Worm (Caenorhabditis elegans): ENCODE data around the gene srx-95.

Gene srx-95

ce11 chrII:6712177-6712981, 42.2 kb downstream of the srx-95 start, which contains the start of the genes dpy-10 and T14B4.19:
dpy-10 (minus strand) TSS chrII:6712227.
T14B4.19 (minus strand) TSS chrII:6712931.
- TF ChIP-seq egrh-3 (GFP tag; IDR thresholded peaks at IDR 0.05) (no peak), him-1 (tag; optimal IDR thresholded peaks at IDR 0.05) (no peak), snpc-1.1 (tag; optimal IDR thresholded peaks at IDR 0.05; ENCODE audit: insufficient read depth) (no peak), die-1 (tag; optimal IDR thresholded peaks at IDR 0.05) (no peak), C06A6.2 (GFP tag; conservative IDR thresholded peaks at IDR 0.05) (no peak), lsl-1 (GFP tag; optimal IDR thresholded peaks at IDR 0.05) (no peak), K11D2.4 (GFP tag; IDR thresholded peaks at IDR 0.05) (no peak), cebp-1 (GFP tag; IDR thresholded peaks at IDR 0.05) (no peak), cebp-1 (tag; optimal IDR thresholded peaks at IDR 0.05) (no peak), F37B4.10 (GFP tag; IDR thresholded peaks at IDR 0.05) (no peak), B0035.1 (tag; optimal IDR thresholded peaks at IDR 0.05) (no peak), hrde-1 (tag; optimal IDR thresholded peaks at IDR 0.05; ENCODE audit: borderline replicate concordance) (no peak), akir-1 (GFP tag; optimal IDR thresholded peaks at IDR 0.05) (no peak), mcd-1 (GFP tag; IDR thresholded peaks at IDR 0.05) (no peak), fkh-3 (tag; optimal IDR thresholded peaks at IDR 0.05) (no peak), ceh-79 (tag; optimal IDR thresholded peaks at IDR 0.05) (no peak), ceh-58 (GFP tag; IDR thresholded peaks at IDR 0.05) (no peak)

ce11 chrII:6710596-6710995, 44.0 kb downstream of the srx-95 start:
- TF ChIP-seq dox-1 (GFP tag; IDR thresholded peaks at IDR 0.05) (0 out of 2 replicates have a peak, but pooled peaks have one; percentile 23), him-1 (tag; optimal IDR thresholded peaks at IDR 0.05) (no peak), zfh-2 (GFP tag; conservative IDR thresholded peaks at IDR 0.05) (peak; percentile 74)

ce11 chrII:6709680-6710079, 44.9 kb downstream of the srx-95 start:
- no peak for TF ChIP-seq attf-5 (GFP tag; optimal IDR thresholded peaks at IDR 0.05)
- TF ChIP-seq akir-1 (GFP tag; optimal IDR thresholded peaks at IDR 0.05), result no peak
- no peak for TF ChIP-seq nhr-90 (tag; optimal IDR thresholded peaks at IDR 0.05)
- no peak for TF ChIP-seq madf-8 (GFP tag; conservative IDR thresholded peaks at IDR 0.05)
- TF ChIP-seq efl-1 (GFP tag; optimal IDR thresholded peaks at IDR 0.05), result no peak
- no peak for TF ChIP-seq xnd-1 (tag; optimal IDR thresholded peaks at IDR 0.05)
- TF ChIP-seq F55B11.4 (tag; optimal IDR thresholded peaks at IDR 0.05; ENCODE audit: borderline replicate concordance, insufficient read depth), result no peak
- no peak for TF ChIP-seq madf-3 (GFP tag; IDR thresholded peaks at IDR 0.05)
- TF ChIP-seq him-1 (tag; optimal IDR thresholded peaks at IDR 0.05), result no peak
- no peak for TF ChIP-seq dpl-1 (GFP tag; optimal IDR thresholded peaks at IDR 0.05)
- no peak for TF ChIP-seq egl-44 (GFP tag; IDR thresholded peaks at IDR 0.05)
- TF ChIP-seq zim-3 (tag; optimal IDR thresholded peaks at IDR 0.05), result no peak
- TF ChIP-seq ztf-3 (GFP tag; optimal IDR thresholded peaks at IDR 0.05), result no peak

DNA sequence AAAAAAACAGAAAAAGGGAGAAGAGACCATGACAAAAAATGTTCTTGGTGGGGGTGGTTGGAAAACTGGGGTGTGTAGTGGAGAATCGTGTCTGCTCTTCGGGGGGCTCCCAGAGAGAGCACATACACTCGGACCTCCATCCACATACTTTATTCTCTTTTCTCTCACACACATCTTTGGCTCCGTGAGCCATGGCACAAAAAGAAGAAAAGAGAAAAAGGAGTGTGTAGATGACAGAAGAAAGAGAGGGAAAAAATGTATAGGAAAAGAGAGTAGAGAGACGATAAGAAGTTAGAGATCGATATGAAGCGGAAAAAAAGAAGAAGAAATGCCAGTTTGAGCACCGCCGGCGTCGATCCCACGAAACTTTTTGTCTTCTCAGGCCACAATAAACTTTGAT, 45.6 kb downstream of the srx-95 start:
- TF ChIP-seq nfya-1 (tag; optimal IDR thresholded peaks at IDR 0.05; ENCODE audit: borderline replicate concordance, insufficient read depth) (no peak), hmg-1.2 (GFP tag; IDR thresholded peaks at IDR 0.05) (0 out of 2 replicates have a peak, but pooled peaks have one; percentile 17), zfh-2 (GFP tag; conservative IDR thresholded peaks at IDR 0.05) (peak; percentile 26; the same call in 1 of the 2 replicates), F57C9.4 (tag; optimal IDR thresholded peaks at IDR 0.05) (no peak), egrh-3 (GFP tag; IDR thresholded peaks at IDR 0.05) (no peak), snpc-3.4 (tag; optimal IDR thresholded peaks at IDR 0.05) (no peak), bed-1 (GFP tag; IDR thresholded peaks at IDR 0.05) (no peak), nhr-90 (tag; optimal IDR thresholded peaks at IDR 0.05) (no peak), atf-7 (tag; optimal IDR thresholded peaks at IDR 0.05) (no peak), madf-6 (GFP tag; IDR thresholded peaks at IDR 0.05) (no peak), dpl-1 (GFP tag; optimal IDR thresholded peaks at IDR 0.05) (no peak), B0019.2 (GFP tag; conservative IDR thresholded peaks at IDR 0.05) (no peak), snpc-1.1 (tag; optimal IDR thresholded peaks at IDR 0.05; ENCODE audit: insufficient read depth) (no peak), ets-4 (GFP tag; optimal IDR thresholded peaks at IDR 0.05) (no peak), ztf-3 (GFP tag; optimal IDR thresholded peaks at IDR 0.05) (no peak)
